Worm (Caenorhabditis elegans) whole organism, midembryonic: Measurements from ENCODE around the gene srg-22.

Source experiments
- T22C8.4 ChIP-seq: fragments of 200-800 bp; sonication (Bioruptor generic); IDR thresholded peaks from 2 replicates; pipeline ENCODE4 v1.3.6; 2022; ENCODE audit warnings: missing genetic modification characterization, missing compliant biosample characterization
- flt-1 ChIP-seq: fragments of 200-800 bp; sonication (Bioruptor generic); IDR thresholded peaks from 2 replicates; pipeline ENCODE4 v1.3.6; 2022; ENCODE audit warnings: missing genetic modification characterization, missing compliant biosample characterization
- med-1 ChIP-seq: sonication (generic microtip); optimal IDR thresholded peaks from 2 replicates; lab custom pipeline; 2017; ENCODE audit warnings: missing genetic modification characterization, mild to moderate bottlenecking, missing compliant biosample characterization, antibody characterized with exemption, missing genetic modification reagents; ENCODE audit not compliant: insufficient read depth
- tab-1 ChIP-seq: fragments of 200-800 bp; sonication (Bioruptor generic); IDR thresholded peaks from 2 replicates; pipeline ENCODE4 v1.3.6; 2022; ENCODE audit warnings: missing genetic modification characterization, missing compliant biosample characterization
- ztf-23 ChIP-seq: fragments of 200-800 bp; sonication (Bioruptor generic); IDR thresholded peaks from 2 replicates; pipeline ENCODE4 v1.3.6; 2022; ENCODE audit warnings: missing genetic modification reagents, missing genetic modification characterization, missing compliant biosample characterization
- ztf-29 ChIP-seq: fragments of 200-800 bp; sonication (Bioruptor generic); IDR thresholded peaks from 2 replicates; pipeline ENCODE4 v1.3.6; 2022; ENCODE audit warnings: missing genetic modification reagents, missing genetic modification characterization, missing compliant biosample characterization

DNA sequence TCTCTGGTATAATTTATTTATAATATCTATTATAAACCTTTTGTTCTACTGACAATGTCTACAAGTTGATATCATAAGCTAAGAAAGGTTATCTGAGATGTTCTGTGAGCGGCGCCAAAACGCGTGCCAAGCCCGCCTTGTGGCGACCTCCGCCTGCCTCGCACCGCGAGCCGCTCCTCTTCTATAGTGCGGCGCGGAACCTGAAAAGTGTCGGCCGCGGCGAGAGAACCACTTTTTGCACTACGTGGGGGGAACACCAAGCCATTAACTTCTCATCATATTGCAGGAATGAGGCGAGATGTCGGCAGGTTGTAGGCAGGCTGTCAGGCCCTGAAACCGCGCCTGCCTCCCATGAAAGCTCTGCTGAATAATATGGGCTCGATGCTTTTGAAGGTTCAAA, 20.0 kb upstream of the srg-22 start:
- TF ChIP-seq tab-1 (GFP tag; lab: Robert Waterston, UW), result 0 out of 2 replicates have a peak, but pooled peaks have one; percentile 14
- no peak for TF ChIP-seq ztf-23
- no peak for TF ChIP-seq flt-1 (GFP tag; lab: Robert Waterston, UW)
- no peak for TF ChIP-seq med-1 (GFP tag; lab: Kevin White, UChicago)
- TF ChIP-seq ztf-29 (GFP tag; lab: Robert Waterston, UW), result no peak
- TF ChIP-seq T22C8.4 (GFP tag; lab: Robert Waterston, UW), result no peak
